Fruit fly (Drosophila melanogaster): ENCODE results near the gene cmpy.
A peak's percentile ranks its signal among the peaks of the same experiment; 100 is the strongest.

cmpy gene

DNA sequence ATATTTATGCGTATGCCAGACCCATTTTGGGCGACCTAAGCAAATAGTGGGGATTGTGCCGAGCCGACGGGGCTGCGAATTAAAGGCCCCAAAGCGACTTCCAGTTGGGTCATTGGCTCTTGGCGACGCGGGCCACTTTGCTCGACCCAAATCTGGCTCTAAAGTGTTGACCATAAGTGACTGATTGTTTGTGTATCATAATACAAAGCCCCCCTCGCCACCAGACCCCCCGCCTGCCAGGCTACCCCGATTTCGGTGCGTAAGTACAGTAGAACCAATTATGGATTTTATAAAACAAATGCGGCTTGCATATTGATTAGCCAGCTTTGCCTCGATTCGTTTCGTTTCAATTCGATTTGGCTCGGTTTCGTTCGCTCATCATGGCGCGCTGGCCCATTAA, 47.3 kb downstream of the cmpy start (continued):
- TF ChIP-seq gsb-n (tag; optimal IDR thresholded peaks at IDR 0.05) (peak; percentile 10), CG1602 (GFP tag; optimal IDR thresholded peaks at IDR 0.05) (no peak), knrl (GFP tag; IDR thresholded peaks at IDR 0.05; ENCODE audit: partially characterized antibody) (no peak), tio (GFP tag; optimal IDR thresholded peaks at IDR 0.05) (no peak)

- peak; percentile 5 for TF ChIP-seq CG15601 (tag; optimal IDR thresholded peaks at IDR 0.05)
- TF ChIP-seq CG1603 (tag; optimal IDR thresholded peaks at IDR 0.05), result peak; percentile 12
- TF ChIP-seq CG14667 (GFP tag; IDR thresholded peaks at IDR 0.05), result 0 out of 2 replicates have a peak, but pooled peaks have one; percentile 20
- TF ChIP-seq CG10209 (GFP tag; optimal IDR thresholded peaks at IDR 0.05), result peak; percentile 38
- peak; percentile 46 for TF ChIP-seq CG9727 (GFP tag; optimal IDR thresholded peaks at IDR 0.05)
- peak; percentile 53 for TF ChIP-seq fd102C (GFP tag; optimal IDR thresholded peaks at IDR 0.05)
- peak; percentile 42 for TF ChIP-seq ac (GFP tag; optimal IDR thresholded peaks at IDR 0.05)
- TF ChIP-seq CG16815 (GFP tag; optimal IDR thresholded peaks at IDR 0.05), result peak; percentile 1
- TF ChIP-seq ara (GFP tag; IDR thresholded peaks at IDR 0.05), result peak; percentile 49; the same call in 1 of the 2 replicates
- peak; percentile 18 for TF ChIP-seq dmrt11E (tag; optimal IDR thresholded peaks at IDR 0.05)
- 0 out of 2 replicates have a peak, but pooled peaks have one; percentile 59 for TF ChIP-seq Awh (GFP tag; IDR thresholded peaks at IDR 0.05)
- TF ChIP-seq C15 (GFP tag; IDR thresholded peaks at IDR 0.05), result no peak
- no peak for TF ChIP-seq sob (GFP tag; IDR thresholded peaks at IDR 0.05)
- 0 out of 2 replicates have a peak, but pooled peaks have one; percentile 9 for TF ChIP-seq sens-2 (GFP tag; IDR thresholded peaks at IDR 0.05)
- TF ChIP-seq CG7745 (tag; optimal IDR thresholded peaks at IDR 0.05), result peak; percentile 10
- TF ChIP-seq CG4707 (GFP tag; optimal IDR thresholded peaks at IDR 0.05), result no peak
- TF ChIP-seq tll (GFP tag; optimal IDR thresholded peaks at IDR 0.05), result peak in 1 of 2 experiments; percentile 3
- no peak for TF ChIP-seq CG10366 (GFP tag; IDR thresholded peaks at IDR 0.05)
- peak; percentile 60 for TF ChIP-seq sens (GFP tag)
- TF ChIP-seq CG1024 (GFP tag; IDR thresholded peaks at IDR 0.05), result 0 out of 2 replicates have a peak, but pooled peaks have one; percentile 4
- no peak for TF ChIP-seq emc (GFP tag; optimal IDR thresholded peaks at IDR 0.05)
- TF ChIP-seq gem (tag; optimal IDR thresholded peaks at IDR 0.05), result peak; percentile 2
- TF ChIP-seq ci (GFP tag; IDR thresholded peaks at IDR 0.05), result 0 out of 3 replicates have a peak, but pooled peaks have one; percentile 30
- no peak for TF ChIP-seq prd (optimal IDR thresholded peaks at IDR 0.05)
- TF ChIP-seq prd (GFP tag; IDR thresholded peaks at IDR 0.05), result peak; percentile 53; the same call in 2 of the 3 replicates
- peak in 1 of 2 experiments; percentile 9 for TF ChIP-seq bsh (GFP tag; optimal IDR thresholded peaks at IDR 0.05)
- TF ChIP-seq kni (GFP tag; optimal IDR thresholded peaks at IDR 0.05), result peak; percentile 35
- TF ChIP-seq zfh1 (GFP tag; IDR thresholded peaks at IDR 0.05), result peak; percentile 42; the same call in 1 of the 3 replicates
- TF ChIP-seq Xrp1 (GFP tag; IDR thresholded peaks at IDR 0.05), result peak; percentile 42; the same call in 1 of the 2 replicates
- TF ChIP-seq Bteb2 (GFP tag; optimal IDR thresholded peaks at IDR 0.05), result no peak
- no peak for TF ChIP-seq CG34376 (GFP tag; optimal IDR thresholded peaks at IDR 0.05)
- peak in 1 of 2 experiments; percentile 4 for TF ChIP-seq Hr51 (GFP tag; optimal IDR thresholded peaks at IDR 0.05)
- TF ChIP-seq chif (GFP tag; optimal IDR thresholded peaks at IDR 0.05), result peak in 1 of 2 experiments; percentile 5
- TF ChIP-seq CG15696 (tag; optimal IDR thresholded peaks at IDR 0.05), result peak; percentile 41
- peak; percentile 29 for TF ChIP-seq CG33557 (GFP tag; optimal IDR thresholded peaks at IDR 0.05)
- peak; percentile 61; the same call in 1 of the 3 replicates for TF ChIP-seq otp (GFP tag; IDR thresholded peaks at IDR 0.05)
- no peak for TF ChIP-seq CG14965 (GFP tag; optimal IDR thresholded peaks at IDR 0.05; ENCODE audit: borderline replicate concordance)
- TF ChIP-seq CG9932 (GFP tag; IDR thresholded peaks at IDR 0.05), result 0 out of 2 replicates have a peak, but pooled peaks have one; percentile 9
- TF ChIP-seq danr (GFP tag; IDR thresholded peaks at IDR 0.05), result no peak
- peak; percentile 62 for TF ChIP-seq Med (GFP tag)
These were observed 51.6 kb downstream of the cmpy start for dm6 chr3L:20667408-20667807.

All from whole organism, embryonic.